Worm (Caenorhabditis elegans) whole organism, L3 larva: ENCODE measurements around the gene R09H10.5.

Experiments used
- R02D3.7 ChIP-seq: fragments of 150-350 bp; optimal IDR thresholded peaks from 2 replicates; lab custom pipeline; 2014; ENCODE audit warnings: missing biosample characterization, missing genetic modification characterization
- ZK546.5 ChIP-seq: sonication (generic microtip); optimal IDR thresholded peaks from 2 replicates; lab custom pipeline; 2017; ENCODE audit warnings: missing biosample characterization, missing genetic modification characterization
- jun-1 ChIP-seq: fragments of 150-350 bp; optimal IDR thresholded peaks from 2 replicates; lab custom pipeline; 2014; ENCODE audit warnings: missing biosample characterization, missing genetic modification reagents, missing genetic modification characterization
- lin-39 ChIP-seq: fragments of 150-350 bp; optimal IDR thresholded peaks from 2 replicates; lab custom pipeline; 2018; ENCODE audit warnings: missing biosample characterization, missing genetic modification reagents, missing genetic modification characterization
- mdl-1 ChIP-seq: fragments of 150-350 bp; optimal IDR thresholded peaks from 2 replicates; lab custom pipeline; 2014; ENCODE audit warnings: missing biosample characterization, missing genetic modification characterization
- nhr-11 ChIP-seq: fragments of 150-350 bp; optimal IDR thresholded peaks from 2 replicates; lab custom pipeline; 2014; ENCODE audit warnings: missing biosample characterization, missing genetic modification characterization
- nhr-77 ChIP-seq: fragments of 150-350 bp; optimal IDR thresholded peaks from 2 replicates; lab custom pipeline; 2014; ENCODE audit warnings: missing biosample characterization, missing genetic modification characterization
- pqm-1 ChIP-seq: fragments of 150-350 bp; optimal IDR thresholded peaks from 2 replicates; lab custom pipeline; 2017; ENCODE audit warnings: missing biosample characterization, missing genetic modification characterization, inconsistent platforms
- snpc-4 ChIP-seq: fragments of 150-350 bp; optimal IDR thresholded peaks from 2 replicates; lab custom pipeline; 2014; ENCODE audit warnings: missing biosample characterization, missing genetic modification characterization
- unc-62 ChIP-seq: fragments of 150-350 bp; sonication (generic microtip); optimal IDR thresholded peaks from 4 replicates; lab custom pipeline; 2014; ENCODE audit warnings: missing biosample characterization, missing genetic modification reagents, missing genetic modification characterization
- zag-1 ChIP-seq: fragments of 150-350 bp; optimal IDR thresholded peaks from 2 replicates; lab custom pipeline; 2014; ENCODE audit warnings: missing biosample characterization, missing genetic modification characterization
- ztf-11 ChIP-seq: fragments of 150-350 bp; optimal IDR thresholded peaks from 2 replicates; lab custom pipeline; 2014; ENCODE audit warnings: missing biosample characterization, missing genetic modification characterization

DNA sequence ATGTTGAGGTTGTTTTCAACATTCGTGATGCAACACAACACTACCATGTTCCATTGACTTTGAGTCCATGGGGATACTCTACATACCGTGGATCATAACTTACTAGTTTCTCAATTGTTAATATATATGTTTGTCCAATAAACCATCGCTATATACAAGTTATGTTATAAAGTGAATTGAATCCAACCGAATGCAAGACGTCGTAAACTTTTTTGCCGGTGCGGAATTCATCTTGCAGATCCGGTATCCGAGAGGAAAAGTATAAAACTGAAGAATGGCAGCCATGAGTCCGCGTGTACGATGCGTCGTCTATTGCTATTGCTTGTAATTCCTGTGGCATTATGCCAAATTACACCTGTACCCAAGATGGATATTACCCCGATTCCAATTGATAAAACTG, 20.4 kb downstream of the R09H10.5 start, which contains the start of gene R09H10.6:
- TF ChIP-seq zag-1 (no peak), ztf-11 (tag; lab: Kevin White, UChicago) (no peak), nhr-77 (tag; lab: Kevin White, UChicago) (no peak), pqm-1 (tag; lab: Kevin White, UChicago) (no peak), snpc-4 (no peak), jun-1 (tag; lab: Kevin White, UChicago) (no peak), mdl-1 (tag; lab: Kevin White, UChicago) (no peak), ZK546.5 (tag; lab: Kevin White, UChicago) (no peak), lin-39 (tag; lab: Kevin White, UChicago) (no peak), R02D3.7 (tag; lab: Kevin White, UChicago) (no peak), unc-62 (GFP tag; lab: Kevin White, UChicago) (no peak), nhr-11 (tag; lab: Kevin White, UChicago) (no peak)
